Fruit fly (Drosophila melanogaster) whole organism, embryonic: ENCODE data around the gene Herc4.

Experiments
- CG10654 ChIP-seq: fragments of 200-800 bp; sonication (Bioruptor generic); optimal IDR thresholded peaks from 2 replicates; lab custom pipeline; 2016; ENCODE audit warnings: missing biosample characterization, missing genetic modification characterization
- CG11456 ChIP-seq: fragments of 200-800 bp; sonication (Bioruptor generic); IDR thresholded peaks from 3 replicates; pipeline ENCODE4 v1.3.6; 2022; ENCODE audit warnings: missing biosample characterization, missing genetic modification characterization
- CG11504 ChIP-seq: fragments of 200-800 bp; sonication (Bioruptor generic); optimal IDR thresholded peaks from 3 replicates; lab custom pipeline; 2019; ENCODE audit warnings: missing biosample characterization, mild to moderate bottlenecking, missing genetic modification characterization, moderate library complexity
- CG13424 ChIP-seq: fragments of 200-800 bp; sonication (Bioruptor generic); optimal IDR thresholded peaks from 2 replicates; lab custom pipeline; 2019; ENCODE audit warnings: missing biosample characterization, mild to moderate bottlenecking, missing genetic modification characterization, moderate library complexity
- CG15696 ChIP-seq: fragments of 200-800 bp; sonication (Bioruptor generic); optimal IDR thresholded peaks from 2 replicates; lab custom pipeline; 2019; ENCODE audit warnings: missing biosample characterization, mild to moderate bottlenecking, missing genetic modification characterization, moderate library complexity
- CG1602 ChIP-seq: fragments of 200-800 bp; sonication (Bioruptor generic); optimal IDR thresholded peaks from 3 replicates; lab custom pipeline; 2016; ENCODE audit warnings: missing biosample characterization, missing genetic modification characterization
- CG16815 ChIP-seq: fragments of 200-800 bp; sonication (Bioruptor generic); optimal IDR thresholded peaks from 3 replicates; lab custom pipeline; 2017; ENCODE audit warnings: missing biosample characterization, mild to moderate bottlenecking, missing genetic modification characterization
- CG18599 ChIP-seq: fragments of 200-800 bp; sonication (Bioruptor generic); optimal IDR thresholded peaks from 3 replicates; lab custom pipeline; 2017; ENCODE audit warnings: missing biosample characterization, missing genetic modification characterization, mild to moderate bottlenecking, moderate library complexity, missing genetic modification reagents
- CG18764 ChIP-seq: fragments of 200-800 bp; sonication (Bioruptor generic); optimal IDR thresholded peaks from 3 replicates; lab custom pipeline; 2016; ENCODE audit warnings: missing biosample characterization, missing genetic modification characterization
- CG2129 ChIP-seq: fragments of 200-800 bp; sonication (Bioruptor generic); IDR thresholded peaks from 2 replicates; pipeline ENCODE4 v1.3.6; 2022; ENCODE audit warnings: missing biosample characterization, missing genetic modification characterization; ENCODE audit not compliant: partially characterized antibody
- CG5180 ChIP-seq: fragments of 200-800 bp; sonication (Bioruptor generic); optimal IDR thresholded peaks from 3 replicates; lab custom pipeline; 2017; ENCODE audit warnings: missing biosample characterization, missing genetic modification characterization, mild to moderate bottlenecking, moderate library complexity, missing genetic modification reagents
- CG6683 ChIP-seq: fragments of 200-800 bp; sonication (Bioruptor generic); optimal IDR thresholded peaks from 2 replicates; lab custom pipeline; 2017; ENCODE audit warnings: missing biosample characterization, mild to moderate bottlenecking, missing genetic modification characterization, missing genetic modification reagents
- CG8281 ChIP-seq: fragments of 200-800 bp; sonication (Bioruptor generic); optimal IDR thresholded peaks from 2 replicates; lab custom pipeline; 2018; ENCODE audit warnings: missing biosample characterization, mild to moderate bottlenecking, missing genetic modification characterization, moderate library complexity
- CG8359 ChIP-seq: fragments of 200-800 bp; sonication (Bioruptor generic); optimal IDR thresholded peaks from 2 replicates; lab custom pipeline; 2017; ENCODE audit warnings: missing biosample characterization, mild to moderate bottlenecking, missing genetic modification characterization, borderline replicate concordance
- Dfd ChIP-seq, 2 experiments: fragments of >200 bp; optimal IDR thresholded peaks; 2 replicates each; lab custom pipeline; 2017; ENCODE audit warnings: missing biosample characterization in 2 of 2, missing genetic modification characterization in 2 of 2
- Dip2 ChIP-seq: fragments of 200-800 bp; sonication (Bioruptor generic); IDR thresholded peaks from 2 replicates; pipeline ENCODE4 v1.3.6; 2022; ENCODE audit warnings: missing biosample characterization, missing genetic modification characterization
- E2f2 ChIP-seq: fragments of 200-800 bp; sonication (Bioruptor generic); IDR thresholded peaks from 2 replicates; pipeline ENCODE4 v1.3.6; 2022; ENCODE audit warnings: missing biosample characterization, missing genetic modification characterization
- Fer2 ChIP-seq: fragments of 200-800 bp; sonication (Bioruptor generic); optimal IDR thresholded peaks from 2 replicates; lab custom pipeline; 2018; ENCODE audit warnings: missing biosample characterization, mild to moderate bottlenecking, missing genetic modification characterization, moderate library complexity
- Fer3 ChIP-seq: fragments of 200-800 bp; sonication (Bioruptor generic); optimal IDR thresholded peaks from 2 replicates; lab custom pipeline; 2018; ENCODE audit warnings: missing biosample characterization, mild to moderate bottlenecking, missing genetic modification characterization, moderate library complexity
- H2.0 ChIP-seq: fragments of 200-800 bp; sonication (Bioruptor generic); IDR thresholded peaks from 2 replicates; pipeline ENCODE4 v1.3.6; 2022; ENCODE audit warnings: missing biosample characterization, missing genetic modification characterization
- HLH54F ChIP-seq: fragments of 200-800 bp; sonication (Bioruptor generic); optimal IDR thresholded peaks from 3 replicates; lab custom pipeline; 2016; ENCODE audit warnings: missing biosample characterization, missing genetic modification characterization
- Jarid2 ChIP-seq: fragments of 200-800 bp; sonication (Bioruptor generic); optimal IDR thresholded peaks from 3 replicates; lab custom pipeline; 2017; ENCODE audit warnings: mild to moderate bottlenecking, missing biosample characterization, missing genetic modification reagents, missing genetic modification characterization
- MTF-1 ChIP-seq: fragments of 200-800 bp; sonication (Bioruptor generic); optimal IDR thresholded peaks from 2 replicates; lab custom pipeline; 2018; ENCODE audit warnings: missing biosample characterization, mild to moderate bottlenecking, missing genetic modification characterization, borderline replicate concordance
- Max ChIP-seq: fragments of 200-800 bp; sonication (Bioruptor generic); optimal IDR thresholded peaks from 2 replicates; lab custom pipeline; 2016; ENCODE audit warnings: missing biosample characterization, mild to moderate bottlenecking, missing genetic modification characterization
- Meics ChIP-seq: fragments of 200-800 bp; sonication (Bioruptor generic); optimal IDR thresholded peaks from 2 replicates; lab custom pipeline; 2017; ENCODE audit warnings: missing biosample characterization, mild to moderate bottlenecking, missing genetic modification characterization
- NC2α ChIP-seq: fragments of 200-800 bp; sonication (Bioruptor generic); optimal IDR thresholded peaks from 2 replicates; lab custom pipeline; 2016; ENCODE audit warnings: missing biosample characterization, missing genetic modification characterization
- NC2β ChIP-seq: fragments of 200-800 bp; sonication (Bioruptor generic); optimal IDR thresholded peaks from 2 replicates; lab custom pipeline; 2016; ENCODE audit warnings: missing biosample characterization, missing genetic modification characterization
- NFAT ChIP-seq: fragments of 200-800 bp; sonication (Bioruptor generic); IDR thresholded peaks from 2 replicates; pipeline ENCODE4 v1.3.6; 2022; ENCODE audit warnings: missing biosample characterization, missing genetic modification characterization
- Opbp ChIP-seq: fragments of 200-800 bp; sonication (Bioruptor generic); IDR thresholded peaks from 3 replicates; pipeline ENCODE4 v1.3.6; 2022; ENCODE audit warnings: missing biosample characterization, missing genetic modification characterization; ENCODE audit not compliant: partially characterized antibody
- Side ChIP-seq: fragments of 200-800 bp; sonication (Bioruptor generic); optimal IDR thresholded peaks from 2 replicates; lab custom pipeline; 2016; ENCODE audit warnings: missing biosample characterization, missing genetic modification characterization
- YL-1 ChIP-seq: fragments of 200-800 bp; sonication (Bioruptor generic); optimal IDR thresholded peaks from 3 replicates; lab custom pipeline; 2017; ENCODE audit warnings: missing biosample characterization, mild to moderate bottlenecking, missing genetic modification characterization
- abd-A ChIP-seq: fragments of 200-800 bp; sonication (Bioruptor generic); optimal IDR thresholded peaks from 3 replicates; lab custom pipeline; 2019; ENCODE audit warnings: missing biosample characterization, mild to moderate bottlenecking, missing genetic modification characterization, moderate library complexity
- al ChIP-seq: fragments of 200-800 bp; sonication (Bioruptor generic); IDR thresholded peaks from 2 replicates; pipeline ENCODE4 v1.3.6; 2022; ENCODE audit warnings: missing biosample characterization, missing genetic modification characterization
- ase ChIP-seq: fragments of 200-800 bp; sonication (Bioruptor generic); IDR thresholded peaks from 3 replicates; pipeline ENCODE4 v1.3.6; 2022; ENCODE audit warnings: missing biosample characterization, missing genetic modification characterization
- bbx ChIP-seq: fragments of 200-800 bp; sonication (Bioruptor generic); IDR thresholded peaks from 2 replicates; pipeline ENCODE4 v1.3.6; 2022; ENCODE audit warnings: missing biosample characterization, missing genetic modification characterization; ENCODE audit not compliant: partially characterized antibody
- cato ChIP-seq: fragments of 200-800 bp; sonication (Bioruptor generic); optimal IDR thresholded peaks from 2 replicates; lab custom pipeline; 2016; ENCODE audit warnings: missing biosample characterization, missing genetic modification characterization, borderline replicate concordance
- da ChIP-seq: fragments of 200-800 bp; sonication (Bioruptor generic); optimal IDR thresholded peaks from 2 replicates; lab custom pipeline; 2016; ENCODE audit warnings: missing biosample characterization, missing genetic modification characterization
- dm ChIP-seq: fragments of 200-800 bp; sonication (Bioruptor generic); optimal IDR thresholded peaks from 3 replicates; lab custom pipeline; 2016; ENCODE audit warnings: missing biosample characterization, missing genetic modification characterization
- esg ChIP-seq: fragments of 200-800 bp; sonication (Bioruptor generic); conservative IDR thresholded peaks from 2 replicates; pipeline ENCODE4 v1.3.6; 2022; ENCODE audit warnings: missing biosample characterization, missing genetic modification characterization
- gce ChIP-seq: fragments of 200-800 bp; sonication (Bioruptor generic); IDR thresholded peaks from 3 replicates; pipeline ENCODE4 v1.3.6; 2022; ENCODE audit warnings: missing biosample characterization, missing genetic modification characterization
- gcm ChIP-seq: fragments of 200-800 bp; sonication (Bioruptor generic); optimal IDR thresholded peaks from 2 replicates; lab custom pipeline; 2019; ENCODE audit warnings: missing biosample characterization, mild to moderate bottlenecking, missing genetic modification characterization, moderate library complexity
- gsb ChIP-seq: fragments of 200-800 bp; sonication (Bioruptor generic); IDR thresholded peaks from 2 replicates; pipeline ENCODE4 v1.3.6; 2022; ENCODE audit warnings: missing biosample characterization, missing genetic modification characterization
- klu ChIP-seq: fragments of 200-800 bp; sonication (Bioruptor generic); IDR thresholded peaks from 2 replicates; pipeline ENCODE4 v1.3.6; 2022; ENCODE audit warnings: missing biosample characterization, missing genetic modification characterization
- nau ChIP-seq: fragments of 200-800 bp; sonication (Bioruptor generic); optimal IDR thresholded peaks from 3 replicates; lab custom pipeline; 2017; ENCODE audit warnings: missing biosample characterization, mild to moderate bottlenecking, missing genetic modification characterization, missing genetic modification reagents
- otp ChIP-seq: fragments of 200-800 bp; sonication (Bioruptor generic); IDR thresholded peaks from 3 replicates; pipeline ENCODE4, ENCODE4 v1.3.6; 2022; ENCODE audit warnings: missing biosample characterization, missing genetic modification characterization
- pho ChIP-seq: fragments of 200-800 bp; sonication (Bioruptor generic); optimal IDR thresholded peaks from 2 replicates; lab custom pipeline; 2016; ENCODE audit warnings: missing biosample characterization, missing genetic modification characterization
- sim ChIP-seq: fragments of 200-800 bp; sonication (Bioruptor generic); IDR thresholded peaks from 2 replicates; pipeline ENCODE4 v1.3.6; 2022; ENCODE audit warnings: missing biosample characterization, missing genetic modification characterization
- sima ChIP-seq: fragments of 200-800 bp; sonication (Bioruptor generic); optimal IDR thresholded peaks from 2 replicates; lab custom pipeline; 2016; ENCODE audit warnings: missing biosample characterization, missing genetic modification characterization
- sna ChIP-seq: fragments of 200-800 bp; sonication (Bioruptor generic); IDR thresholded peaks from 2 replicates; pipeline ENCODE4 v1.3.6; 2022; ENCODE audit warnings: missing biosample characterization, missing genetic modification characterization; ENCODE audit not compliant: partially characterized antibody
- tio ChIP-seq: fragments of 200-800 bp; sonication (Bioruptor generic); optimal IDR thresholded peaks from 2 replicates; lab custom pipeline; 2017; ENCODE audit warnings: missing biosample characterization, missing genetic modification characterization, inconsistent platforms
- zen ChIP-seq: fragments of 200-800 bp; sonication (Bioruptor generic); optimal IDR thresholded peaks from 3 replicates; lab custom pipeline; 2018; ENCODE audit warnings: missing biosample characterization, mild to moderate bottlenecking, missing genetic modification characterization, moderate library complexity

Herc4 gene

dm6 chr3L:1335428-1335764 is 21.9 kb downstream of the Herc4 start (continued):
- TF ChIP-seq Fer2 (tag; lab: Kevin White, UChicago) = no peak
- no peak for TF ChIP-seq Opbp (GFP tag; lab: Robert Waterston, UW)
- no peak for TF ChIP-seq CG10654
- no peak for TF ChIP-seq sna (GFP tag; lab: Robert Waterston, UW)
- TF ChIP-seq dm (GFP tag; lab: Kevin White, UChicago) = no peak
- TF ChIP-seq abd-A = no peak
- no peak for TF ChIP-seq klu
- no peak for TF ChIP-seq HLH54F
- no peak for TF ChIP-seq CG11504
- TF ChIP-seq cato (GFP tag; lab: Kevin White, UChicago) = no peak
- TF ChIP-seq tio (GFP tag; lab: Kevin White, UChicago) = no peak
- no peak for TF ChIP-seq NC2β (GFP tag; lab: Kevin White, UChicago)
- no peak for TF ChIP-seq NC2α
- no peak; the same call in 2 of the 3 replicates for TF ChIP-seq gce (GFP tag; lab: Robert Waterston, UW)
- no peak for TF ChIP-seq CG16815 (GFP tag; lab: Kevin White, UChicago)
- TF ChIP-seq da = no peak
- peak; percentile 32; the same call in 1 of the 2 replicates for TF ChIP-seq esg (GFP tag; lab: Robert Waterston, UW)
- no peak for TF ChIP-seq sim (GFP tag; lab: Robert Waterston, UW)
- TF ChIP-seq CG18764 (GFP tag; lab: Kevin White, UChicago) = no peak
- TF ChIP-seq gsb (GFP tag; lab: Robert Waterston, UW) = 0 out of 2 replicates have a peak, but pooled peaks have one; percentile 32
- TF ChIP-seq CG5180 (GFP tag; lab: Kevin White, UChicago) = no peak
- no peak for TF ChIP-seq Side
- TF ChIP-seq sima (GFP tag; lab: Kevin White, UChicago) = no peak
- TF ChIP-seq CG18599 (GFP tag; lab: Kevin White, UChicago) = peak; percentile 68
- no peak for TF ChIP-seq CG1602 (GFP tag; lab: Kevin White, UChicago)
- TF ChIP-seq CG13424 (tag; lab: Kevin White, UChicago) = peak; percentile 39
- peak; percentile 40 for TF ChIP-seq Meics (GFP tag; lab: Kevin White, UChicago)
- TF ChIP-seq CG2129 (GFP tag; lab: Robert Waterston, UW) = no peak
- no peak for TF ChIP-seq Jarid2 (GFP tag; lab: Kevin White, UChicago)
- no peak for TF ChIP-seq Dfd (GFP tag; optimal IDR thresholded peaks at IDR 0.05; lab: Kevin White, UChicago)
- no peak for TF ChIP-seq nau (GFP tag; lab: Kevin White, UChicago)
- TF ChIP-seq CG15696 (tag; lab: Kevin White, UChicago) = no peak
- no peak for TF ChIP-seq bbx (GFP tag; lab: Robert Waterston, UW)
- TF ChIP-seq Fer3 = peak; percentile 39
- peak; percentile 55 for TF ChIP-seq H2.0
- TF ChIP-seq YL-1 = no peak
- no peak for TF ChIP-seq CG8359 (GFP tag; lab: Kevin White, UChicago)
- no peak for TF ChIP-seq zen (tag; lab: Kevin White, UChicago)
- TF ChIP-seq pho = peak; percentile 33
- TF ChIP-seq Max (GFP tag; lab: Kevin White, UChicago) = peak; percentile 4
- TF ChIP-seq gcm (GFP tag; lab: Kevin White, UChicago) = no peak
- peak; percentile 27; the same call in 1 of the 3 replicates for TF ChIP-seq ase (GFP tag; lab: Robert Waterston, UW)
- TF ChIP-seq NFAT (GFP tag; lab: Robert Waterston, UW) = peak; percentile 68
- TF ChIP-seq CG11456 (GFP tag; lab: Robert Waterston, UW) = peak; percentile 51; the same call in 1 of the 3 replicates
- TF ChIP-seq E2f2 (GFP tag; lab: Robert Waterston, UW) = peak; percentile 37; the same call in 1 of the 2 replicates
- peak; percentile 61 for TF ChIP-seq al (GFP tag; lab: Robert Waterston, UW)
- no peak for TF ChIP-seq Dip2
- TF ChIP-seq MTF-1 (GFP tag; lab: Kevin White, UChicago) = no peak
- no peak for TF ChIP-seq CG8281 (tag; lab: Kevin White, UChicago)
- no peak for TF ChIP-seq CG6683 (GFP tag; lab: Kevin White, UChicago)
- TF ChIP-seq otp = no peak
